Fruit fly (Drosophila melanogaster): ENCODE data around the gene tko.

- no peak for TF ChIP-seq Pif1B (GFP tag; optimal IDR thresholded peaks at IDR 0.05)
- no peak for TF ChIP-seq CG13204 (GFP tag; optimal IDR thresholded peaks at IDR 0.05)
- no peak for TF ChIP-seq Pif1A (GFP tag; optimal IDR thresholded peaks at IDR 0.05)
Measured at dm6 chrX:2447750-2448299, 4.0 kb upstream of the tko start, which contains the start of gene z.
